Worm (Caenorhabditis elegans): ENCODE measurements around the gene gldi-9.
A peak's percentile ranks its signal among the peaks of the same experiment; 100 is the strongest.

The gldi-9 gene

DNA sequence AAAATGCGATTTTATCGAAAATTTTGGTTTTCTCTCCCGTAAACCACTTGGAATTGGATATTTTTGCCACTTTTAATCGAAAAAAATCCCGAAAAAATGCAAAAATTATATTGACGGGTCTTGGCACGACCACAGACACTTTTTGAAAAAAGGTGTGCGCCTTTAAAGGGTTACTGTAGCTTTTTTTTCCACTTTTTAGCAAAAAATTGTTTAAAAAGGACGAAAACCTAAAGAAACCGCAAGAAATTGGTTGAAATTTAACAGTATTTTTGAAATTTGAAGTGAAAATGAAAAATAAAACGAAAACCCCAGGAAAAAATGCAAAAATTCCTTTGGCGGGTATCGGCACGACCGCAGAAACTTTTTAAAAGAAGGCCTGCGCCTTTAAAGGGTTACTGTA is 25.7 kb upstream of the gldi-9 start (continued):
- TF ChIP-seq lsl-1 (GFP tag; optimal IDR thresholded peaks at IDR 0.05) (peak; percentile 98), F37B4.10 (GFP tag; IDR thresholded peaks at IDR 0.05) (no peak), snpc-1.3 (tag; optimal IDR thresholded peaks at IDR 0.05; ENCODE audit: insufficient read depth) (no peak), cebp-1 (GFP tag; IDR thresholded peaks at IDR 0.05) (no peak), cebp-1 (tag; optimal IDR thresholded peaks at IDR 0.05) (no peak), pbrm-1 (GFP tag; IDR thresholded peaks at IDR 0.05) (peak; percentile 9; the same call in 1 of the 2 replicates), efl-1 (GFP tag; optimal IDR thresholded peaks at IDR 0.05) (peak; percentile 51), F55B11.4 (tag; optimal IDR thresholded peaks at IDR 0.05; ENCODE audit: borderline replicate concordance, insufficient read depth) (no peak), lin-40 (tag; optimal IDR thresholded peaks at IDR 0.05) (no peak), madf-8 (GFP tag; conservative IDR thresholded peaks at IDR 0.05) (peak; percentile 50), nhr-80 (tag; optimal IDR thresholded peaks at IDR 0.05) (no peak), bed-1 (GFP tag; IDR thresholded peaks at IDR 0.05) (no peak), ets-4 (GFP tag; optimal IDR thresholded peaks at IDR 0.05) (no peak), repo-1 (tag; optimal IDR thresholded peaks at IDR 0.05) (no peak), ztf-3 (GFP tag; optimal IDR thresholded peaks at IDR 0.05) (no peak), Y53G8AR.9 (GFP tag; conservative IDR thresholded peaks at IDR 0.05) (no peak), ztf-25 (GFP tag; IDR thresholded peaks at IDR 0.05) (no peak), F33H1.4 (GFP tag; IDR thresholded peaks at IDR 0.05) (peak; percentile 80), D2030.7 (GFP tag; IDR thresholded peaks at IDR 0.05) (peak; percentile 45; the same call in 1 of the 2 replicates), ceh-27 (GFP tag; optimal IDR thresholded peaks at IDR 0.05) (no peak), lsy-27 (tag; optimal IDR thresholded peaks at IDR 0.05; ENCODE audit: borderline replicate concordance, insufficient read depth) (no peak), him-1 (tag; optimal IDR thresholded peaks at IDR 0.05) (peak; percentile 24), ztf-18 (tag; optimal IDR thresholded peaks at IDR 0.05) (no peak)

DNA sequence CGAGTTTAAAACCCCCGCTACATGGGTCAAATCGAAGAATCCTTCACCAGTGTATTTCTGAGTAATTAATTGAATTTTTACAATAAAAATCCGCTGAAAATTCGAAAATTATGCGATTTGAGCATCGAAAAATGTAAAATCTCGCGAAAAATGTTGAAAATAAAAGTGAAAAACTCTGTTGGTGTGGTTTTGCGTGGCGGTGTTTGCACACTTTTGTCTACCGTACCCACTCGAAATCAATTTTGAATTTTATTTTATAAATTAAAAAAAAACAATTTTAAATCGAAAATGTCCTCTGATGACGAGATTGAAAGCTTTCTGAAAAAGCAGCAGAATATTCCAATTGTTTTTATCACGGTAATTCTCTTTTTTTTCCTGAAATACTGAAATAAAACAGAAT is 24.6 kb upstream of the gldi-9 start, which contains the start of gene Y71H2AM.6:
Gene Y71H2AM.6 (plus strand): TSS at position 264 of the 400 bp plus-strand sequence.
- TF ChIP-seq lsl-1 (GFP tag; optimal IDR thresholded peaks at IDR 0.05), result peak; percentile 84
- no peak for TF ChIP-seq egl-18 (GFP tag; IDR thresholded peaks at IDR 0.05)
- TF ChIP-seq lin-54 (GFP tag; optimal IDR thresholded peaks at IDR 0.05), result peak; percentile 65
- peak; percentile 31 for TF ChIP-seq attf-5 (GFP tag; optimal IDR thresholded peaks at IDR 0.05)
- TF ChIP-seq Y53F4B.3 (GFP tag; IDR thresholded peaks at IDR 0.05), result no peak
- peak; percentile 38; the same call in 1 of the 2 replicates for TF ChIP-seq mcd-1 (GFP tag; IDR thresholded peaks at IDR 0.05)
- no peak for TF ChIP-seq tlf-1 (GFP tag; optimal IDR thresholded peaks at IDR 0.05)
- TF ChIP-seq F33H1.4 (GFP tag; IDR thresholded peaks at IDR 0.05), result peak; percentile 48
- peak; percentile 57; the same call in 1 of the 2 replicates for TF ChIP-seq madf-6 (GFP tag; IDR thresholded peaks at IDR 0.05)
- peak in 1 of 3 experiments; percentile 3 for TF ChIP-seq lin-35 (GFP tag; optimal IDR thresholded peaks at IDR 0.05)
- no peak for TF ChIP-seq bed-2 (GFP tag; IDR thresholded peaks at IDR 0.05)
- no peak for TF ChIP-seq dox-1 (GFP tag; IDR thresholded peaks at IDR 0.05)
- peak; percentile 6 for TF ChIP-seq snpc-1.1 (tag; optimal IDR thresholded peaks at IDR 0.05; ENCODE audit: insufficient read depth)
- TF ChIP-seq nfya-1 (tag; optimal IDR thresholded peaks at IDR 0.05; ENCODE audit: borderline replicate concordance, insufficient read depth), result no peak
- TF ChIP-seq hrde-1 (tag; optimal IDR thresholded peaks at IDR 0.05; ENCODE audit: borderline replicate concordance), result no peak

DNA sequence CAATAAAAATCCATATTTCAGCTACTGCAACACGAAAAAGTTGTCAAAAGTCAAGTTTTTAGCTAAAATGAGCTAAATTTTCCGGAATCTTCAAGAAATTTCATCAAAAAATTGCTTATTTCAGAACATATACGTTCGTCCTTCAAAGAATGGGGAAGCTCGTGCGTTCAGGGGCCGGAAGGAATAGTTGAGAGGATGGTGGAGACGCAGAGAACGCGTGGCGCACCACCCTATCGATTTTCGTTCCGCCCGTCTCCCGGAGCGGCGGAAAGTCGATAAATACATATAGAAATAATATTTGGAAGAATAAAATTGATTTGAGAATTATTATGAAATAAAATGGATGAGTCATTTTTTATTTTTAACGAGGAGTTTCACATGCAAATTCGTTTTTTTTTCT is 24.1 kb upstream of the gldi-9 start:
- TF ChIP-seq lin-35 (GFP tag; optimal IDR thresholded peaks at IDR 0.05) (no peak), hmg-1.2 (GFP tag; IDR thresholded peaks at IDR 0.05) (0 out of 2 replicates have a peak, but pooled peaks have one; percentile 12), Y53F4B.3 (GFP tag; IDR thresholded peaks at IDR 0.05) (no peak)

Data from whole organism, young adult.